Worm (Caenorhabditis elegans): ENCODE data around the gene F08G2.5.
A peak's percentile ranks its signal among the peaks of the same experiment; 100 is the strongest.

The F08G2.5 gene

DNA sequence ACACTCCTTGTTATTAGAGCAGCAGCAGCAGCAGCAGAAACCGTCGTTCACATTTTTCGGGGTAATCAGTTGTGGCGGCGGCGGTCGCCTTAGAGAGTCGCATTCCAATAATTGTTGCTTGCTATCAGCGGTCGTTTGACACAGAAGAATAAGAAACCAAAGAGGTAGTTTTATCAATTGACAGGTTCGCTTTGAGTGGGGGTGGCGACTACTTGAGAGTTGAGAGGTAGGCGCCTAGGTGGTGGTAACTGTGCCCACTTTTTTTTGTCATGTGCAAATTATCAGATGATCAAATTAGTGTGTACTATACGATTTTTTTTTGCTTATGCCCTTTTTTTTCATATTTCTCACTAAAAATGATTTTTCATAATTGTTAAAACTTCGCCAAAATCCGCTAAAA, 19.5 kb downstream of the F08G2.5 start:
- TF ChIP-seq sma-9 (GFP tag; optimal IDR thresholded peaks at IDR 0.05), result peak; percentile 14
- no peak for TF ChIP-seq sma-9 (tag; optimal IDR thresholded peaks at IDR 0.05)
- no peak for TF ChIP-seq egl-27 (tag; optimal IDR thresholded peaks at IDR 0.05)
- TF ChIP-seq fos-1 (tag; optimal IDR thresholded peaks at IDR 0.05), result peak; percentile 43

- peak; percentile 33 for TF ChIP-seq C34F6.9 (tag; optimal IDR thresholded peaks at IDR 0.05)
- TF ChIP-seq lsy-2 (tag; optimal IDR thresholded peaks at IDR 0.05), result peak in 1 of 2 experiments; percentile 33
- TF ChIP-seq snpc-4 (tag; optimal IDR thresholded peaks at IDR 0.05), result peak; percentile 76
- TF ChIP-seq sma-9 (GFP tag; optimal IDR thresholded peaks at IDR 0.05), result peak; percentile 15
- no peak for TF ChIP-seq sma-9 (tag; optimal IDR thresholded peaks at IDR 0.05)
- no peak for TF ChIP-seq unc-62 (GFP tag; optimal IDR thresholded peaks at IDR 0.05)
- TF ChIP-seq nhr-129 (tag; optimal IDR thresholded peaks at IDR 0.05), result no peak
- peak; percentile 3 for TF ChIP-seq zag-1 (tag; optimal IDR thresholded peaks at IDR 0.05)
Measured at ce11 chrII:13813413-13813812, 20.0 kb downstream of the F08G2.5 start.

DNA sequence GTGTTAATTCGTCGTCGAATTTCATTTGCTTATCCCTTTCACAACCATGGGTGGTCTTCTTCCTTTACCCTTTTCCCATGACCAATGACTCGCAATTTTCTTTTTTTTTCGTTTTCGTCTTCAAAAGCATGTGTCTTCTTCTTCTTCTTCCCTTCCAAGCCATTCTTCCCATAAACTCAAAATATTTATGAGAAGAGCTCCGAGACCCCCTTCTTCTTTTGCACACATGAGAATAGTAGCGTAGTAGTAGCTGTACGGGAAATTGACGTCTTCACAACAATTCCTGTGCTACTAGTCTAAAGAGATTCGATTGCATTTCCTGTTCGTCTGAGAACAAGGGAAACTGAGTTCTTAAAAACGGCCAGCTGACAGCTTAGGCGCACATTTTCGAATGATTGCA, 21.1 kb downstream of the F08G2.5 start:
- TF ChIP-seq ceh-16 (tag; optimal IDR thresholded peaks at IDR 0.05) (no peak), zag-1 (tag; optimal IDR thresholded peaks at IDR 0.05) (no peak), ama-1 (optimal IDR thresholded peaks at IDR 0.05) (no peak), crh-2 (tag; optimal IDR thresholded peaks at IDR 0.05) (no peak), aly-2 (tag; optimal IDR thresholded peaks at IDR 0.05) (no peak), nhr-10 (tag; optimal IDR thresholded peaks at IDR 0.05) (no peak), ceh-82 (tag; optimal IDR thresholded peaks at IDR 0.05) (no peak), ztf-11 (tag; optimal IDR thresholded peaks at IDR 0.05) (no peak), mdl-1 (tag; optimal IDR thresholded peaks at IDR 0.05) (no peak), dmd-4 (tag; optimal IDR thresholded peaks at IDR 0.05) (no peak), nhr-129 (tag; optimal IDR thresholded peaks at IDR 0.05) (no peak)

DNA sequence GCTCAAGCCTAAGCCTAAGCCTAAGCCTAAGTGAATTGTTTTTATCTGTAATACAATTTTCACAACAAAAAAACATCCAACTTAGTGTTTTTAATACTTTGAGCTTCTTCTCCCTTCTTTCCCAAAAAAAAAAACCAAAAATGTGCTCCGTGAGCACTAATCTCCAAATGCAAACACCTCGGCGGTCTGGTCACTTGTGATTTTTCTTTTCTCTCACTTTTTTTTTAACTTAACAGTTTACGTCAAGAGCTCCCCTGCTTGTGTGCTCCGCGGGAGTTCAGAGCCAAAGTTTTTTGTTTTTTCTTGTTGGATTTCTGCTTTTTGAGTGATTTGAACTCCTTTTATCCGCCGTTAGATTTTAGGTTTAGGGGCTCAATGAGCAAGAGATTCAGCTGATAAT, 27.2 kb downstream of the F08G2.5 start:
- TF ChIP-seq ceh-16 (tag; optimal IDR thresholded peaks at IDR 0.05) (no peak), nhr-129 (tag; optimal IDR thresholded peaks at IDR 0.05) (no peak), nhr-11 (tag; optimal IDR thresholded peaks at IDR 0.05) (no peak), nhr-237 (tag; optimal IDR thresholded peaks at IDR 0.05) (no peak), nhr-12 (tag; optimal IDR thresholded peaks at IDR 0.05) (no peak)

- TF ChIP-seq nhr-21 (tag; optimal IDR thresholded peaks at IDR 0.05), result no peak
- no peak for TF ChIP-seq egl-27 (tag; optimal IDR thresholded peaks at IDR 0.05)
- no peak for TF ChIP-seq gmeb-1 (tag; optimal IDR thresholded peaks at IDR 0.05)
- TF ChIP-seq unc-55 (GFP tag; optimal IDR thresholded peaks at IDR 0.05), result no peak
- TF ChIP-seq alr-1 (tag; optimal IDR thresholded peaks at IDR 0.05), result no peak
- TF ChIP-seq ceh-82 (tag; optimal IDR thresholded peaks at IDR 0.05), result no peak
- TF ChIP-seq blmp-1 (tag; optimal IDR thresholded peaks at IDR 0.05; ENCODE audit: insufficient read depth), result no peak
- TF ChIP-seq ZK546.5 (tag; optimal IDR thresholded peaks at IDR 0.05), result no peak
- TF ChIP-seq crh-2 (tag; optimal IDR thresholded peaks at IDR 0.05), result no peak
- TF ChIP-seq nhr-12 (tag; optimal IDR thresholded peaks at IDR 0.05), result no peak
- no peak for TF ChIP-seq mab-5 (tag; optimal IDR thresholded peaks at IDR 0.05)
- TF ChIP-seq skn-1 (tag; optimal IDR thresholded peaks at IDR 0.05), result no peak
- no peak for TF ChIP-seq unc-39 (tag; optimal IDR thresholded peaks at IDR 0.05)
- no peak for TF ChIP-seq elt-1 (tag; optimal IDR thresholded peaks at IDR 0.05)
- TF ChIP-seq ama-1 (optimal IDR thresholded peaks at IDR 0.05), result no peak
- no peak for TF ChIP-seq lin-39 (tag; optimal IDR thresholded peaks at IDR 0.05)
- no peak for TF ChIP-seq nhr-237 (tag; optimal IDR thresholded peaks at IDR 0.05)
- no peak for TF ChIP-seq fos-1 (tag; optimal IDR thresholded peaks at IDR 0.05)
- no peak for TF ChIP-seq lin-13 (GFP tag; optimal IDR thresholded peaks at IDR 0.05)
- no peak for TF ChIP-seq F13H6.1 (tag; optimal IDR thresholded peaks at IDR 0.05)
Measured at ce11 chrII:13796312-13796711, 37.1 kb downstream of the F08G2.5 start.

- no peak for TF ChIP-seq egl-27 (tag; optimal IDR thresholded peaks at IDR 0.05)
- TF ChIP-seq peb-1 (tag; optimal IDR thresholded peaks at IDR 0.05), result no peak
- no peak for TF ChIP-seq nhr-25 (tag; optimal IDR thresholded peaks at IDR 0.05)
- no peak for TF ChIP-seq ceh-16 (tag; optimal IDR thresholded peaks at IDR 0.05)
- no peak for TF ChIP-seq snpc-4 (tag; optimal IDR thresholded peaks at IDR 0.05)
Measured at ce11 chrII:13795160-13795559, 38.3 kb downstream of the F08G2.5 start.

Data from whole organism, L2 larva.